Worm (Caenorhabditis elegans): ENCODE data around the gene oac-8.

ce11 chrIV:10628724-10629123 is 44.4 kb downstream of the oac-8 start, which contains the start of gene R09H10.5:
- TF ChIP-seq dao-5 (tag; optimal IDR thresholded peaks at IDR 0.05) (no peak), him-1 (tag; optimal IDR thresholded peaks at IDR 0.05) (no peak)
